Fruit fly (Drosophila melanogaster) whole organism, prepupa: ENCODE data around the gene CG11696.

Experiments used
- CG6808 ChIP-seq: fragments of 200-800 bp; sonication (Bioruptor generic); optimal IDR thresholded peaks from 3 replicates; lab custom pipeline; 2017; ENCODE audit warnings: missing biosample characterization, missing genetic modification characterization, mild to moderate bottlenecking, moderate library complexity, missing genetic modification reagents
- CG8319 ChIP-seq: fragments of 200-800 bp; sonication (Bioruptor generic); optimal IDR thresholded peaks from 3 replicates; lab custom pipeline; 2016; ENCODE audit warnings: missing biosample characterization, missing genetic modification characterization
- Eip78C ChIP-seq: fragments of 200-800 bp; sonication (Bioruptor generic); peaks from one replicate; lab custom pipeline; 2016; ENCODE audit warnings: missing biosample characterization, missing genetic modification characterization
- Eip93F ChIP-seq: fragments of 200-800 bp; sonication (Bioruptor generic); optimal IDR thresholded peaks from 2 replicates; lab custom pipeline; 2016; ENCODE audit warnings: missing biosample characterization, mild to moderate bottlenecking, missing genetic modification characterization
- Ets96B ChIP-seq: fragments of 200-800 bp; optimal IDR thresholded peaks from 2 replicates; lab custom pipeline; 2019; ENCODE audit warnings: missing biosample characterization, mild to moderate bottlenecking, missing genetic modification characterization, moderate library complexity
- OdsH ChIP-seq: fragments of 200-800 bp; sonication (Bioruptor generic); optimal IDR thresholded peaks from 3 replicates; lab custom pipeline; 2016; ENCODE audit warnings: missing biosample characterization, missing genetic modification characterization
- fd85E ChIP-seq: fragments of 200-800 bp; sonication (Bioruptor generic); optimal IDR thresholded peaks from 3 replicates; lab custom pipeline; 2016; ENCODE audit warnings: missing biosample characterization, missing genetic modification characterization
- net ChIP-seq: fragments of 200-800 bp; sonication (Bioruptor generic); optimal IDR thresholded peaks from 3 replicates; lab custom pipeline; 2016; ENCODE audit warnings: missing biosample characterization, missing genetic modification characterization

- TF ChIP-seq fd85E (GFP tag; lab: Kevin White, UChicago): no peak
- TF ChIP-seq OdsH (GFP tag; lab: Kevin White, UChicago): no peak
- no peak for TF ChIP-seq CG8319 (GFP tag; lab: Kevin White, UChicago)
- no peak for TF ChIP-seq Ets96B (tag; lab: Kevin White, UChicago)
- peak; percentile 56 for TF ChIP-seq CG6808 (GFP tag; lab: Kevin White, UChicago)
- TF ChIP-seq net (GFP tag; lab: Kevin White, UChicago): no peak
- TF ChIP-seq Eip93F (GFP tag; lab: Kevin White, UChicago): no peak
- peak; percentile 46 for TF ChIP-seq Eip78C (GFP tag; lab: Kevin White, UChicago)
Observed at dm6 chrX:11615652-11616495, 42.3 kb downstream of the CG11696 start, which contains the start of the genes RPA3 and Met.
